Worm (Caenorhabditis elegans): Measurements from ENCODE around the gene lin-1.

Gene lin-1

DNA sequence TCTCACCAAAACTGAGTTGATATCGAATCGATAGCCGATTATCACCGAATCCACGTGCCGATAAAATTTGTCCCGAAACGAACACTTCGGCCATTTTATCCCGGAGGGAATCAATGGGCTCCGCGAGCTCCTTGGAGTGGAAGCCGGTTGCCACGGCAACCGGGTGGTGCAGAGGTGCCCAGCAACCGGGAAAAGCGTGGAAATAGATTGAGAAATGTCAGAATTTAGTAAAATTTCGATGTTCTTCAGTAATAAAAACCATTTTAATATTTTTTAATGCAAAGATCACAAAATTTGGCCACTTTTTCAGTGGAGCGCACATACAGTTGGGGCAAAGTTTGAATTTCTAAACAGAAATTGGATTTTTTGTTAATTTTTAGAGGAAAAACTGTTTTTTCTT is 6.4 kb upstream of the lin-1 start, which contains the start of gene mksr-2:
TSS of gene mksr-2 (minus strand) at position 101 of the 400 bp plus-strand sequence.
- TF ChIP-seq hmbx-1 (tag; optimal IDR thresholded peaks at IDR 0.05), result no peak
- TF ChIP-seq ets-7 (tag; optimal IDR thresholded peaks at IDR 0.05), result no peak
- no peak for TF ChIP-seq hnd-1 (tag; optimal IDR thresholded peaks at IDR 0.05)
- TF ChIP-seq sea-1 (GFP tag; conservative IDR thresholded peaks at IDR 0.05), result no peak
- TF ChIP-seq B0310.2 (tag; optimal IDR thresholded peaks at IDR 0.05), result no peak
- TF ChIP-seq ama-1 (optimal IDR thresholded peaks at IDR 0.05), result no peak
- TF ChIP-seq flt-1 (GFP tag; IDR thresholded peaks at IDR 0.05), result no peak
- no peak for TF ChIP-seq ceh-13 (GFP tag; optimal IDR thresholded peaks at IDR 0.05)
- no peak for TF ChIP-seq scrt-1 (GFP tag; IDR thresholded peaks at IDR 0.05)
- no peak for TF ChIP-seq pes-1 (GFP tag; IDR thresholded peaks at IDR 0.05)
- no peak for TF ChIP-seq aly-1 (tag; optimal IDR thresholded peaks at IDR 0.05)
- no peak for TF ChIP-seq F13C5.2 (tag; optimal IDR thresholded peaks at IDR 0.05)
- TF ChIP-seq tbx-11 (GFP tag; IDR thresholded peaks at IDR 0.05), result no peak
- no peak for TF ChIP-seq ceh-36 (tag; optimal IDR thresholded peaks at IDR 0.05)
- TF ChIP-seq tra-4 (tag; optimal IDR thresholded peaks at IDR 0.05), result no peak

DNA sequence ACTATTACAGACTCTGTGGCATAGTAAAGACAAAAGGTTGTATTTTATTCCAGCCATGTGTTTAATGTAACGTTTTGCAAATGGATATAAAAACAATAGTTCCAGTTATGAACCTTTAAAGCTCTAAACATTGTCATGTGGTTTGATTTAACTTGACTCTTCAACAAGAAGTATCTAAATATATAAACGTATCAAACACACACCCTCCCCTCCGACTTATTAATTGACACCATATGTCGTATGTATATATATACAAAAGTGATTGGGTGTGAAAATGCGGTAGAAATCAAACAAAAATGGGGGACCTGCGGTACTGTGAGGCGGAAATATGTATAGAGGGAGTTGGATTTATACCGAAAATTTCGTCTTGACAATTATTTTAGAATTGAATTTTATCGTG is 1.7 kb downstream of the lin-1 start:
- TF ChIP-seq tbx-37 (GFP tag; conservative IDR thresholded peaks at IDR 0.05), result no peak
- TF ChIP-seq B0310.2 (tag; optimal IDR thresholded peaks at IDR 0.05), result no peak
- no peak for TF ChIP-seq scrt-1 (GFP tag; IDR thresholded peaks at IDR 0.05)
- no peak for TF ChIP-seq flt-1 (GFP tag; IDR thresholded peaks at IDR 0.05)
- TF ChIP-seq tbx-11 (GFP tag; IDR thresholded peaks at IDR 0.05), result no peak
- no peak for TF ChIP-seq aly-1 (tag; optimal IDR thresholded peaks at IDR 0.05)
- TF ChIP-seq ama-1 (optimal IDR thresholded peaks at IDR 0.05), result no peak
- no peak for TF ChIP-seq pes-1 (GFP tag; IDR thresholded peaks at IDR 0.05)
- TF ChIP-seq hnd-1 (tag; optimal IDR thresholded peaks at IDR 0.05), result no peak
- TF ChIP-seq tra-4 (tag; optimal IDR thresholded peaks at IDR 0.05), result no peak
- no peak for TF ChIP-seq ets-7 (tag; optimal IDR thresholded peaks at IDR 0.05)

DNA sequence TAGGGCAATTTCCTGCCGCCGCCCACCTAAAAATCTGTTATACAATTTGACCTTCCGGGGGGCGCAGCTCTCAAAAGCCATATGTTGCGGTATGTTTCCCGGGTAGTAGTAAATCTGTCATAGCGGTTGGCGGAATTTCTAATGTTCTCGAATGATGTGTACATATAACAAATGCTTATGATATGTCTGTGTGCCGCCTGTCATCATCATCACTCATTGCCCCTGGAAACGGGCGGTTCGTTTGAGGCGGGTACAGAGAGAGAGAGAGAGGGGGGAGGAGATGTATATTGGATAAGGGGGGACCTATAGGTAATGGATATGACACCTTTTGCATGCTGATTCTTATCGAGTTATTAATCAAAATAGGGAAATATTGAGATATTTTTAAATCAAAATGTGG is 3.4 kb downstream of the lin-1 start:
- no peak for TF ChIP-seq tbx-37 (GFP tag; conservative IDR thresholded peaks at IDR 0.05)
- no peak for TF ChIP-seq ets-7 (tag; optimal IDR thresholded peaks at IDR 0.05)
- no peak for TF ChIP-seq ceh-36 (tag; optimal IDR thresholded peaks at IDR 0.05)
- no peak for TF ChIP-seq B0310.2 (tag; optimal IDR thresholded peaks at IDR 0.05)
- no peak for TF ChIP-seq scrt-1 (GFP tag; IDR thresholded peaks at IDR 0.05)

DNA sequence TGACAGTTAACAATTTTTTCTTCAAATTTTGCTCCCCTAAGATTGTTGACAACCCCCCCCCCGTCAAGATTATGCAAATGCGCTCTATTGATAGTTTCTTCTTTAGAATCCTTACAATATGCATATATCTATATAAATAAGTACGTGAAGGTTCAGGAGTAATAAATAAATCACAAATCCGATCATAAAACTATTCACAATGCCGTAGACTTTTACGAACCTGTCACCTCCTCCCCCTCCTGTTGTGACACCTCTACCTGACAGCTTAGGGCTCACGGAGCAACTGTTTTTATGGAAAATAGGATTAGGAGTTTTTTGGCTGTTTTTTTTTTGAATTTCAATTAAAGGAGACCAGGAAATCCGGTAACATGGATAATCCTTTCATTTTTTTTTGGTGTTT is 8.0 kb downstream of the lin-1 start:
- TF ChIP-seq F13C5.2 (tag; optimal IDR thresholded peaks at IDR 0.05) (no peak), hnd-1 (tag; optimal IDR thresholded peaks at IDR 0.05) (no peak), ceh-36 (tag; optimal IDR thresholded peaks at IDR 0.05) (no peak)

DNA sequence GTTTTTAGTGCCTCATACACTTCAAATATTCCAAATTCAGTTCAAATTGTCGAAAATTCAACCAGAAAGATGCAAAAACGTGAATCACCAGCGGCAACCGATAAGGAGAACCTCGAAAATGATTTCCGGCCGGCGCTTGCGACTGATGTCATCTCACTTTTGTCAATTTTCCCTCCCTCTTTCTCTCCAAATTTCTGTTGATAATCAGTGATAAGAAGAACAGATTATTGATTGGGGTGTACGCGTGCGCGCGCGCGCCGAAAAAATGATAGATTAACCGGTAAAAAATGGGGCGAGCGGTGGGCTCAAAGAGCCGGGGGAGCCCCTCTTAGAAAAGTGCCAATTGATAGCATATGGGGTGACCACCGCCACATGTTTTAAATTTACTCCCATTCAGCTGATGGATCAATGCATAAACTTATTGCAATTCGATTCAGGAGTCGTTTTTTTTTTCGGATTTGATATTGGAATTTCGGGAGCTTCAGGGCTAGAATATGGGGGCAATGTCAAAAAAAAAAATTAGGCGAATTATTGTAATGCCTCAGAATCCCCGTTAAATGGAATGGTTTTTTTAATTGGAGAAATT is 15.5 kb downstream of the lin-1 start:
- TF ChIP-seq pes-1 (GFP tag; IDR thresholded peaks at IDR 0.05) (0 out of 2 replicates have a peak, but pooled peaks have one; percentile 4), F13C5.2 (tag; optimal IDR thresholded peaks at IDR 0.05) (no peak)

DNA sequence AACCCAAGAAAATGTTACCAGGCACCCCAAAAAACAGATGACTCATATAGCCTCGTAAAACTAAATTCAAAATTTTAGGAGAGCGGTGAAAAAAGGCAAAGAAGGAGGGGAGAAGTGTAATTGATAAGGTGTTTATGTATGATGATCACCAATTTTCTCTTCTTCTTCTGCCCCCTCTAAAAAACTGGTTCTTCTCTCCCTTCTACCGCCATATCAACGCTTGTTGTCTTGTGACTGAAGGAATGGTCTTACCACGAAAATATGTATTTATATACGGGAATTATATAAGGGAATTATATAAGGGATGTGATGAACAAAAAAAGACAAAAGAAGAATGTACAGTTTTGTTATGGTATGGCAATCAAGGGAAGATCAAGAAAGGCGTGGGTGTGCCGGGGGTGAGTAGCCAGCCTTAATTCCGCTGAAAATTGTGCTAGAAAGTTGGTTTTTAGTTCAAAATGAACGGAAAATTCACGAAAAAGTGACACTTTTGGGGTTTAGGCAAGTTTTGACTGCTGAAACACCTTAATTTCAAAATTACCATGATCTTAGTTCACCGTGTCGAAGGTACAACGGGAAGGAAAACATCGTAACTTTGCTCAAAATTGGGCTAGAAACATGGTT is 18.6 kb downstream of the lin-1 start:
- TF ChIP-seq hnd-1 (tag; optimal IDR thresholded peaks at IDR 0.05), result no peak
- TF ChIP-seq ceh-13 (GFP tag; optimal IDR thresholded peaks at IDR 0.05), result no peak
- no peak for TF ChIP-seq scrt-1 (GFP tag; IDR thresholded peaks at IDR 0.05)
- no peak for TF ChIP-seq tra-4 (tag; optimal IDR thresholded peaks at IDR 0.05)
- TF ChIP-seq pes-1 (GFP tag; IDR thresholded peaks at IDR 0.05), result no peak
- TF ChIP-seq ama-1 (optimal IDR thresholded peaks at IDR 0.05), result no peak
- no peak for TF ChIP-seq hmg-4 (GFP tag; optimal IDR thresholded peaks at IDR 0.05)
- no peak for TF ChIP-seq ceh-36 (tag; optimal IDR thresholded peaks at IDR 0.05)
- no peak for TF ChIP-seq tbx-11 (GFP tag; IDR thresholded peaks at IDR 0.05)
- TF ChIP-seq flt-1 (GFP tag; IDR thresholded peaks at IDR 0.05), result no peak

DNA sequence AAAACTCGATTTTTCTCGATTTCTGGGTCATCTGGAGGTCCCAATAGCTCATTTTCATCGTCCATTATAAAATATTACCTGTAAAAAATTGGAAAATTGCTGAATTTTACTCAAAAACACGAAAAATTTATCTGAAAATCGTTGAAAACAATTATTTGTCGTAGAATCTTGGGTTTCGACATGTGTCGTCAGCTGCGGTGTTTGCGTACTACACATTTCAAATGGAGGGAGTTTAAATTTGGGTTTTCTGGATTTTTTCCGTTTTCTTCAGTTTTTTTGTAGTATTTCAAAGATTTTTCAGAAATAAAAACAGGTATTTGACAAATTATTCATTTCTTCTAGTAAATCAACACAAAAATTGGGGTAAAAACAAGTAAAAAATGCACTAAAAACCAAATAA is 24.5 kb downstream of the lin-1 start, which contains the start of gene M70.5:
TSS of gene M70.5 (minus strand) at position 78 of the 400 bp plus-strand sequence.
- TF ChIP-seq scrt-1 (GFP tag; IDR thresholded peaks at IDR 0.05), result 0 out of 2 replicates have a peak, but pooled peaks have one; percentile 31

DNA sequence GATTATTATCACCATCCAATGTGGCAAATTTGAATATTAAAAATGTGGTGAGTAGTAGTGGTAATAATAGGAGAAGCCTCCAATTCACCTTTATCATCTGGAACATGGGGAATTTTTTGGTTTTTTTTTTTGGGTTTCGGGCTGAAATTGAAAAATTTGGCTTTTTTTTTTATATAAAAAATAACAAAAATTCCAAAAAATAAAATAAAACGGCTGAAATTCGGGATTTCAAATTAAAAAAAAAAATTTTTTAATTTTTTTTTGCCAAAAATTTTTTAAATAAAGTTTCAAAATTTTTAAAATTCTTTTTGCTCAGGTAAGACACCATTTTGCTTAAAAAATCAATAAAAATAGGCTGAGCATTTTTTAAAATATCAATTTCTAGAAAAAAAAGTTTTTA is 36.5 kb downstream of the lin-1 start, which contains the start of gene famp-1:
TSS of gene famp-1 (minus strand) at position 101 of the 400 bp plus-strand sequence.
- TF ChIP-seq pes-1 (GFP tag; IDR thresholded peaks at IDR 0.05), result no peak
- no peak for TF ChIP-seq scrt-1 (GFP tag; IDR thresholded peaks at IDR 0.05)
- TF ChIP-seq ama-1 (optimal IDR thresholded peaks at IDR 0.05), result no peak
- TF ChIP-seq flt-1 (GFP tag; IDR thresholded peaks at IDR 0.05), result no peak
- no peak for TF ChIP-seq tbx-37 (GFP tag; conservative IDR thresholded peaks at IDR 0.05)
- TF ChIP-seq tra-4 (tag; optimal IDR thresholded peaks at IDR 0.05), result no peak
- no peak for TF ChIP-seq hnd-1 (tag; optimal IDR thresholded peaks at IDR 0.05)
